Worm (Caenorhabditis elegans) whole organism, late embryonic: ENCODE measurements around the gene C18B12.4.

ENCODE experiments used
- ama-1 ChIP-seq: fragments of 150-350 bp; optimal IDR thresholded peaks from 2 replicates; lab custom pipeline; 2014
- nhr-232 ChIP-seq: sonication (generic microtip); optimal IDR thresholded peaks from 2 replicates; lab custom pipeline; 2016; ENCODE audit warnings: missing genetic modification characterization, missing compliant biosample characterization

DNA sequence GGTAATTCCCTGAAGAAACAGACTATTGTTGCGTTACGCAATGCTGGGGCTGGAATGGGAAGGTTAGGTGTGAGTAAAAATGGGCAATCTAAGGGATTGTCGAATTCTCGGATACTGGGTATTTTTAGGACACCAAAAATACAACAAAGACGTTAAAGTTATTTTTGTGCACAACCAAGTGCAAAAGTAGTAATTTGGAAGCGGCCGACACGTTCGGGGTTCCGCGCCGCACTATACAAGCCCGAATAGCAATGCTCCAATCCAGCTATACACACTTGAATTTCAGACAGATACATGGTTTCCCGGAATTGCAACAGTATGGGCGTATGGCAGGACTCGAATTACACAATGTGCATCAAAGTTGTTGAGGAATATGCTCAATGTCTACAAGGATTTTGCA is 12.4 kb downstream of the C18B12.4 start:
- TF ChIP-seq ama-1 (lab: Kevin White, UChicago) = no peak
- no peak for TF ChIP-seq nhr-232
